Worm (Caenorhabditis elegans): Measurements from ENCODE around the gene cht-4.

- TF ChIP-seq unc-62 (GFP tag; optimal IDR thresholded peaks at IDR 0.05) (no peak), nhr-6 (tag; optimal IDR thresholded peaks at IDR 0.05) (no peak), gmeb-1 (tag; optimal IDR thresholded peaks at IDR 0.05) (no peak), ceh-82 (tag; optimal IDR thresholded peaks at IDR 0.05) (no peak), lin-39 (tag; optimal IDR thresholded peaks at IDR 0.05) (no peak), egl-27 (tag; optimal IDR thresholded peaks at IDR 0.05) (no peak), skn-1 (tag; optimal IDR thresholded peaks at IDR 0.05) (no peak), nhr-77 (tag; optimal IDR thresholded peaks at IDR 0.05) (no peak), unc-39 (tag; optimal IDR thresholded peaks at IDR 0.05) (no peak), nhr-237 (tag; optimal IDR thresholded peaks at IDR 0.05) (no peak), nhr-11 (tag; optimal IDR thresholded peaks at IDR 0.05) (no peak), nhr-25 (tag; optimal IDR thresholded peaks at IDR 0.05) (no peak), lin-13 (GFP tag; optimal IDR thresholded peaks at IDR 0.05) (no peak), sma-3 (GFP tag; optimal IDR thresholded peaks at IDR 0.05) (no peak)
Observed at ce11 chrIII:1603776-1604175, 53.5 kb downstream of the cht-4 start.
